Fruit fly (Drosophila melanogaster): ENCODE data around the gene CG6565.
A peak's percentile ranks its signal among the peaks of the same experiment; 100 is the strongest.

CG6565 gene

DNA sequence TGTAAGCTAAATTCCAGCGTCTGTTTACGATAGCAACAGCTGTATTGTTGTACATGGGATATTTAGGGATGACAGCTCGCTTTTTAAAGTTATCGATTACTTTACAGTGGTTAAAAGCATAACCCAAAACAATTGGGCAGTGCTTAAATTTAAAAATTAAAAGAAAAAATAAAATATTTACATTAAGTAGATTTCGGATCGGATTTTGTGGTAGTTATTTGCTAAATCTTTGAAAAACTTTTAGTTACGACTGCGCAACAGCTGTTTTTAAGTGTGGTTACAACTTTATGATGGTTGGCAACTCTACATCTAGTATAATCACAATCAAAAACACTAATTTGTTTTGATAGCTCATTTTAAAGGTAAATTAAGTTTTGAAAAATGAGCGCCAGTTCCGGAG lies 13.4 kb downstream of the CG6565 start, which contains the start of the genes Ing5 and CG7099 (continued):
- TF ChIP-seq CG2116 (GFP tag; optimal IDR thresholded peaks at IDR 0.05) = peak; percentile 89
- peak; percentile 93 for TF ChIP-seq tup (GFP tag; optimal IDR thresholded peaks at IDR 0.05)
- TF ChIP-seq bcd (GFP tag; optimal IDR thresholded peaks at IDR 0.05) = peak; percentile 95
- TF ChIP-seq CG3726 (GFP tag; IDR thresholded peaks at IDR 0.05) = peak; percentile 94
- TF ChIP-seq CG17612 (GFP tag; IDR thresholded peaks at IDR 0.05) = peak; percentile 86
- peak; percentile 91 for TF ChIP-seq NC2β (GFP tag; optimal IDR thresholded peaks at IDR 0.05)
- TF ChIP-seq CG2202 (tag; optimal IDR thresholded peaks at IDR 0.05) = peak; percentile 90
- TF ChIP-seq Myb (GFP tag; optimal IDR thresholded peaks at IDR 0.05) = peak; percentile 64
- peak; percentile 76; the same call in 2 of the 3 replicates for TF ChIP-seq hb (GFP tag; IDR thresholded peaks at IDR 0.05; ENCODE audit: partially characterized antibody)
- TF ChIP-seq Atf3 (GFP tag; optimal IDR thresholded peaks at IDR 0.05) = peak; percentile 90
- peak; percentile 84 for TF ChIP-seq org-1 (GFP tag; optimal IDR thresholded peaks at IDR 0.05)
- TF ChIP-seq hth (optimal IDR thresholded peaks at IDR 0.05) = no peak
- peak; percentile 97 for TF ChIP-seq zen (tag; optimal IDR thresholded peaks at IDR 0.05)
- TF ChIP-seq CG9609 (GFP tag; optimal IDR thresholded peaks at IDR 0.05) = peak; percentile 86
- peak; percentile 81 for TF ChIP-seq jumu (GFP tag; optimal IDR thresholded peaks at IDR 0.05)
- TF ChIP-seq CG8388 (GFP tag; optimal IDR thresholded peaks at IDR 0.05) = peak; percentile 94
- TF ChIP-seq Oli (tag; optimal IDR thresholded peaks at IDR 0.05) = peak; percentile 94
- TF ChIP-seq CG10321 (GFP tag; IDR thresholded peaks at IDR 0.05) = peak; percentile 73
- TF ChIP-seq CrebB (tag; optimal IDR thresholded peaks at IDR 0.05) = peak; percentile 89
- peak; percentile 95 for TF ChIP-seq CG5245 (GFP tag; optimal IDR thresholded peaks at IDR 0.05)
- TF ChIP-seq br (optimal IDR thresholded peaks at IDR 0.05) = no peak
- peak; percentile 93 for TF ChIP-seq gcm (GFP tag; optimal IDR thresholded peaks at IDR 0.05)
- no peak for TF ChIP-seq tna (GFP tag; IDR thresholded peaks at IDR 0.05; ENCODE audit: partially characterized antibody)
- peak; percentile 91 for TF ChIP-seq CG1529 (GFP tag; optimal IDR thresholded peaks at IDR 0.05)
- TF ChIP-seq mirr (GFP tag; optimal IDR thresholded peaks at IDR 0.05) = peak; percentile 91
- TF ChIP-seq CG3065 (GFP tag; optimal IDR thresholded peaks at IDR 0.05) = peak; percentile 95
- TF ChIP-seq CG12391 (tag; optimal IDR thresholded peaks at IDR 0.05) = peak; percentile 98
- TF ChIP-seq CG33213 (GFP tag; optimal IDR thresholded peaks at IDR 0.05) = peak; percentile 81

- TF ChIP-seq lola (GFP tag; optimal IDR thresholded peaks at IDR 0.05) = peak in 1 of 3 experiments; percentile 56
- TF ChIP-seq CG31365 (tag; optimal IDR thresholded peaks at IDR 0.05) = peak; percentile 88
- TF ChIP-seq Rfx (GFP tag; IDR thresholded peaks at IDR 0.05) = peak; percentile 94
- TF ChIP-seq HLHmδ (GFP tag; optimal IDR thresholded peaks at IDR 0.05) = peak; percentile 94
- no peak for TF ChIP-seq chinmo (GFP tag; IDR thresholded peaks at IDR 0.05; ENCODE audit: partially characterized antibody)
- TF ChIP-seq CG14860 (GFP tag; IDR thresholded peaks at IDR 0.05; ENCODE audit: partially characterized antibody) = no peak
- TF ChIP-seq Trl (optimal IDR thresholded peaks at IDR 0.05) = no peak
- peak; percentile 96 for TF ChIP-seq Trl (GFP tag; optimal IDR thresholded peaks at IDR 0.05)
- TF ChIP-seq CG12155 (GFP tag; optimal IDR thresholded peaks at IDR 0.05) = peak; percentile 71
- TF ChIP-seq peb (GFP tag; IDR thresholded peaks at IDR 0.05) = no peak
- TF ChIP-seq CG15696 (tag; optimal IDR thresholded peaks at IDR 0.05) = peak; percentile 50
- peak; percentile 88 for TF ChIP-seq tin (GFP tag; optimal IDR thresholded peaks at IDR 0.05)
- TF ChIP-seq CG4328 (GFP tag; optimal IDR thresholded peaks at IDR 0.05) = peak; percentile 95
- peak; percentile 81 for TF ChIP-seq grau (tag; optimal IDR thresholded peaks at IDR 0.05)
- peak; percentile 90 for TF ChIP-seq CG15011 (GFP tag; optimal IDR thresholded peaks at IDR 0.05)
- TF ChIP-seq org-1 (GFP tag; optimal IDR thresholded peaks at IDR 0.05) = peak; percentile 90
- TF ChIP-seq abd-A (tag; optimal IDR thresholded peaks at IDR 0.05) = no peak
- TF ChIP-seq Fer3 (tag; optimal IDR thresholded peaks at IDR 0.05) = peak; percentile 93
- TF ChIP-seq E2f2 (GFP tag; IDR thresholded peaks at IDR 0.05) = peak; percentile 82
- TF ChIP-seq sd (tag; optimal IDR thresholded peaks at IDR 0.05) = no peak
- peak; percentile 80 for TF ChIP-seq CG1792 (GFP tag; optimal IDR thresholded peaks at IDR 0.05)
- peak; percentile 84 for TF ChIP-seq CG15601 (tag; optimal IDR thresholded peaks at IDR 0.05)
- TF ChIP-seq CG10565 (GFP tag; optimal IDR thresholded peaks at IDR 0.05) = peak; percentile 70
- TF ChIP-seq CG6854 (GFP tag; optimal IDR thresholded peaks at IDR 0.05) = peak; percentile 95
- TF ChIP-seq Gug (GFP tag; IDR thresholded peaks at IDR 0.05) = peak; percentile 27; the same call in 2 of the 4 replicates
These were observed 21.1 kb downstream of the CG6565 start, which contains the start of gene RpL24 for dm6 chr2L:13394903-13395302. Gene RpL24 (minus strand): TSS chr2L:13395131.
